Worm (Caenorhabditis elegans): ENCODE measurements around the gene T17A3.12.

The T17A3.12 gene

DNA sequence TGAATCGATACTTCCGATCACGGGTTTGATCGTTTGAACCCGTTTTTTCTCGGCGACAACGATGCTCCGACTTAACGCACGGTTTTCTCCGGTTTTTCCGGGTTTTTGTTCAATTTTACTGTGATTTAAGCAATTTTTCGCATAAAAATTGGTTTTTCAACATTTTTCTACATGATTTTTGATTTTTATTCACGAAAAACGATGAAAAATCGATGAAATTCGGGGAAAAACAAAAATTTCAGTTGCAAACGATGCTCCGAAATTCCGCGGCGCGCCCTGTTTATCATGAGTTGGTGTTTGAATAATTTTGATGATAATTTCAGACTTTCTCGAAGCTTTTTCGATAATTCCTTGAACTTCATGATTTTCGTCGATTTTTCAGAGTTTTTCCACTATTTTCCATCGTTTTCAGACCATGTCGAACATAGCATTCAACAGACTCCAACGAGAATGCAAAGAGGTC is 43.5 kb upstream of the T17A3.12 start, which contains the start of gene ubc-20:
TSS of gene ubc-20 (plus strand) at position 413 of the 463 bp plus-strand sequence.
- TF ChIP-seq nhr-77 (tag; optimal IDR thresholded peaks at IDR 0.05) (no peak), zip-4 (GFP tag; optimal IDR thresholded peaks at IDR 0.05) (no peak), Y116A8C.19 (tag; optimal IDR thresholded peaks at IDR 0.05; ENCODE audit: borderline replicate concordance) (no peak), lsy-2 (tag; optimal IDR thresholded peaks at IDR 0.05) (peak; percentile 21 to 57), nhr-47 (tag; optimal IDR thresholded peaks at IDR 0.05) (peak; percentile 39), lin-35 (GFP tag; optimal IDR thresholded peaks at IDR 0.05) (peak; percentile 17 to 61), aly-2 (tag; optimal IDR thresholded peaks at IDR 0.05) (no peak), irx-1 (tag; optimal IDR thresholded peaks at IDR 0.05) (peak; percentile 38), dpl-1 (GFP tag; optimal IDR thresholded peaks at IDR 0.05) (peak in 2 of 3 experiments; percentile 24 to 50), C34B4.2 (tag; optimal IDR thresholded peaks at IDR 0.05) (no peak), unc-30 (tag; optimal IDR thresholded peaks at IDR 0.05) (no peak), egl-13 (tag; optimal IDR thresholded peaks at IDR 0.05) (no peak), tlp-1 (tag; optimal IDR thresholded peaks at IDR 0.05) (no peak), ces-1 (GFP tag; optimal IDR thresholded peaks at IDR 0.05) (no peak), dsc-1 (tag; optimal IDR thresholded peaks at IDR 0.05) (no peak), skn-1 (tag; optimal IDR thresholded peaks at IDR 0.05) (peak; percentile 74), grh-1 (GFP tag; IDR thresholded peaks at IDR 0.05) (no peak), aha-1 (tag; optimal IDR thresholded peaks at IDR 0.05) (no peak), mef-2 (tag; optimal IDR thresholded peaks at IDR 0.05) (no peak), C16A3.4 (tag; optimal IDR thresholded peaks at IDR 0.05) (peak; percentile 22), swsn-7 (tag; optimal IDR thresholded peaks at IDR 0.05) (peak; percentile 3), efl-1 (optimal IDR thresholded peaks at IDR 0.05) (peak; percentile 12 to 39), efl-1 (GFP tag; optimal IDR thresholded peaks at IDR 0.05 in 1 of 2) (peak; percentile 20 to 34), nhr-237 (tag; optimal IDR thresholded peaks at IDR 0.05) (no peak), nhr-85 (tag) (peak; percentile 75), tbx-2 (tag; optimal IDR thresholded peaks at IDR 0.05) (peak; percentile 22), nhr-71 (tag; optimal IDR thresholded peaks at IDR 0.05) (peak; percentile 38), hlh-4 (tag; optimal IDR thresholded peaks at IDR 0.05) (no peak), mdl-1 (tag; optimal IDR thresholded peaks at IDR 0.05) (no peak), blmp-1 (tag; optimal IDR thresholded peaks at IDR 0.05) (peak; percentile 12), ceh-90 (tag; optimal IDR thresholded peaks at IDR 0.05) (no peak), ztf-11 (tag; optimal IDR thresholded peaks at IDR 0.05) (no peak), sup-37 (GFP tag; optimal IDR thresholded peaks at IDR 0.05) (no peak), unc-98 (GFP tag; IDR thresholded peaks at IDR 0.05) (no peak), ceh-63 (GFP tag; optimal IDR thresholded peaks at IDR 0.05) (no peak), ama-1 (optimal IDR thresholded peaks at IDR 0.05) (no peak), snu-23 (GFP tag; optimal IDR thresholded peaks at IDR 0.05) (peak; percentile 48), xbp-1 (tag; optimal IDR thresholded peaks at IDR 0.05) (peak; percentile 7), nhr-84 (tag; optimal IDR thresholded peaks at IDR 0.05) (no peak), isw-1 (GFP tag; IDR thresholded peaks at IDR 0.05) (no peak), ceh-88 (GFP tag; IDR thresholded peaks at IDR 0.05) (no peak)

DNA sequence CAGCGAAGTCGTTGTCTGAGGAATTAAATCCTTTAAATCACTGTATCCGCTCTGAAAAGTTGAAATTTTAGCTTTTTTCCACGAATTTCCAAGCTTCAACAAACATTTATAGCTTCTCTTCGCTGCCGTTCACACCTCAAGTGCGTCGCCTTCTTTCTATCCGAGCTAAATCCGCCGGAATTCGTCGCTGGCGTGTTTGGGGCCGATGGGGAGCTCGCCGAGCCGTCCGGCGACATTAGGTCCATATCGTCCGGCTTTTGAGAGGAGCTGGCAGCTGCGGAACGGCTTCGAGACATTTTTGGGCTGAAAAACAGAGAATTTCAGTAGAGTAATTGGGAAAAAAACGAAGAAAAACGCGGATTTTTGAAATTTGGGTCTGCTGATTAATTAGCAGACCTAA is 42.9 kb upstream of the T17A3.12 start, which contains the start of gene mxl-2:
TSS of gene mxl-2 (minus strand) at position 303 of the 400 bp plus-strand sequence.
- TF ChIP-seq efl-1 (optimal IDR thresholded peaks at IDR 0.05): no peak
- TF ChIP-seq efl-1 (GFP tag; optimal IDR thresholded peaks at IDR 0.05 in 1 of 2): peak in 1 of 2 experiments; percentile 22
- no peak for TF ChIP-seq nhr-20 (tag; optimal IDR thresholded peaks at IDR 0.05)

DNA sequence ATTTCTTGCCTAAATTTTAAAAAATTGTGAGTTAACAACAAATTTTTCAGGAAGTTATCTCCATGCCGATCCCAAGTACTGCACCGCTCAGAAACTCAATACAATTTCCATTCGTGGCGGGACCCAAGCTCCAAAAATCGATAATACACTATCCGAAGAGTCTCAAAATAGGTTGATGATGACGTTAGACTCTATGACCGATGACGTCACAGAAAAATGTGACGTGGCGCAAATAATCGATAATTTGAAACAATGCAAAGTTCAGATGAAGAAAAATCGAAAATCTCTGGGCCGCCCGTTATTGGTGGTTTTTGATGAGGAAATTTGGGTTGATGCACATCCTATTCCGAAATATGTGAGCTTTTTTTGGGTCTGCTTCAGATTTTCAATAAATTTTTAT is 39.4 kb upstream of the T17A3.12 start:
- TF ChIP-seq sox-4 (tag; optimal IDR thresholded peaks at IDR 0.05) (no peak), efl-3 (GFP tag; optimal IDR thresholded peaks at IDR 0.05) (no peak), efl-1 (optimal IDR thresholded peaks at IDR 0.05) (no peak), efl-1 (GFP tag; optimal IDR thresholded peaks at IDR 0.05 in 1 of 2) (peak in 1 of 2 experiments; percentile 64), elt-3 (tag; optimal IDR thresholded peaks at IDR 0.05) (no peak)

Data from whole organism, L1 larva.